Fruit fly (Drosophila melanogaster): ENCODE data around the gene alpha-Est5.

The alpha-Est5 gene

dm6 chr3R:7530184-7530821, 5.9 kb downstream of the alpha-Est5 start, which contains the start of the genes Rtnl2 and alphaTub84D:
Gene Rtnl2 (minus strand): TSS chr3R:7530241.
Gene alphaTub84D (plus strand): TSS chr3R:7530753.
- TF ChIP-seq CG14710 (tag; optimal IDR thresholded peaks at IDR 0.05) (peak; percentile 79), CG18262 (tag; optimal IDR thresholded peaks at IDR 0.05) (no peak), trh (GFP tag; optimal IDR thresholded peaks at IDR 0.05) (no peak), insv (GFP tag; optimal IDR thresholded peaks at IDR 0.05) (no peak), CG17186 (GFP tag; optimal IDR thresholded peaks at IDR 0.05) (peak; percentile 88), onecut (GFP tag; IDR thresholded peaks at IDR 0.05) (peak; percentile 6), CG10267 (tag; optimal IDR thresholded peaks at IDR 0.05) (peak; percentile 35), HLH4C (GFP tag; IDR thresholded peaks at IDR 0.05; ENCODE audit: partially characterized antibody) (0 out of 3 replicates have a peak, but pooled peaks have one; percentile 22), CG8281 (tag; optimal IDR thresholded peaks at IDR 0.05) (no peak), CG10979 (tag; optimal IDR thresholded peaks at IDR 0.05) (no peak), Dll (GFP tag; IDR thresholded peaks at IDR 0.05; ENCODE audit: partially characterized antibody) (0 out of 4 replicates have a peak, but pooled peaks have one; percentile 40), CG4617 (GFP tag; optimal IDR thresholded peaks at IDR 0.05; ENCODE audit: borderline replicate concordance) (peak; percentile 36), E2f2 (GFP tag; IDR thresholded peaks at IDR 0.05) (peak; percentile 85), ewg (GFP tag; optimal IDR thresholded peaks at IDR 0.05) (peak; percentile 85), chm (GFP tag; IDR thresholded peaks at IDR 0.05) (no peak), CG3995 (GFP tag; optimal IDR thresholded peaks at IDR 0.05) (peak; percentile 7), Lpt (GFP tag; optimal IDR thresholded peaks at IDR 0.05) (no peak), row (GFP tag; IDR thresholded peaks at IDR 0.05) (peak; percentile 42; the same call in 2 of the 3 replicates), pan (optimal IDR thresholded peaks at IDR 0.05) (no peak), pan (GFP tag; optimal IDR thresholded peaks at IDR 0.05 in 1 of 2, IDR thresholded peaks at IDR 0.05 in 1 of 2) (no peak), dm (GFP tag; optimal IDR thresholded peaks at IDR 0.05) (peak; percentile 29), Bgb (GFP tag; IDR thresholded peaks at IDR 0.05; ENCODE audit: partially characterized antibody) (0 out of 2 replicates have a peak, but pooled peaks have one; percentile 7), sr (GFP tag; IDR thresholded peaks at IDR 0.05) (no peak), Ssrp (tag; optimal IDR thresholded peaks at IDR 0.05) (no peak), CG30020 (tag; optimal IDR thresholded peaks at IDR 0.05) (peak; percentile 57), fd102C (GFP tag; optimal IDR thresholded peaks at IDR 0.05) (no peak), Pdp1 (GFP tag; optimal IDR thresholded peaks at IDR 0.05) (peak in 1 of 2 experiments; percentile 73), CG2116 (GFP tag; optimal IDR thresholded peaks at IDR 0.05) (peak; percentile 77), BEAF-32 (GFP tag; optimal IDR thresholded peaks at IDR 0.05) (peak; percentile 49), cas (GFP tag; IDR thresholded peaks at IDR 0.05) (no peak), CG12659 (GFP tag; optimal IDR thresholded peaks at IDR 0.05) (peak; percentile 9), zen (tag; optimal IDR thresholded peaks at IDR 0.05) (peak; percentile 9), zfh1 (GFP tag; IDR thresholded peaks at IDR 0.05) (no peak), Ets97D (GFP tag; optimal IDR thresholded peaks at IDR 0.05) (peak; percentile 13), ATbp (GFP tag; optimal IDR thresholded peaks at IDR 0.05) (no peak), nmo (GFP tag; optimal IDR thresholded peaks at IDR 0.05) (peak; percentile 38), Vsx1 (GFP tag; optimal IDR thresholded peaks at IDR 0.05) (no peak), Sin3A (optimal IDR thresholded peaks at IDR 0.05) (peak; percentile 19), Dref (GFP tag; IDR thresholded peaks at IDR 0.05) (peak; percentile 76), Dp (GFP tag; optimal IDR thresholded peaks at IDR 0.05) (peak; percentile 79), CoRest (tag; optimal IDR thresholded peaks at IDR 0.05) (peak; percentile 31), CG1603 (tag; optimal IDR thresholded peaks at IDR 0.05) (peak; percentile 12), pzg (GFP tag; optimal IDR thresholded peaks at IDR 0.05) (peak; percentile 39), Ptx1 (GFP tag; IDR thresholded peaks at IDR 0.05) (no peak), Lhr (GFP tag; optimal IDR thresholded peaks at IDR 0.05) (peak; percentile 12), Sry-δ (GFP tag; optimal IDR thresholded peaks at IDR 0.05) (peak; percentile 19), CG4282 (GFP tag; optimal IDR thresholded peaks at IDR 0.05) (no peak), gfzf (GFP tag; optimal IDR thresholded peaks at IDR 0.05) (peak; percentile 77), CG15479 (GFP tag; optimal IDR thresholded peaks at IDR 0.05) (peak; percentile 3)
